Fruit fly (Drosophila melanogaster) whole organism, embryonic: ENCODE measurements around the gene CG42728.

Experiments used
- Atf6 ChIP-seq: fragments of 200-800 bp; sonication (Bioruptor generic); IDR thresholded peaks from 2 replicates; pipeline ENCODE4 v1.3.6; 2022; ENCODE audit warnings: missing biosample characterization, missing genetic modification characterization
- CG10654 ChIP-seq: fragments of 200-800 bp; sonication (Bioruptor generic); optimal IDR thresholded peaks from 2 replicates; lab custom pipeline; 2016; ENCODE audit warnings: missing biosample characterization, missing genetic modification characterization
- CG11093 ChIP-seq: fragments of 200-800 bp; sonication (Bioruptor generic); IDR thresholded peaks from 3 replicates; pipeline ENCODE4 v1.3.6; 2022; ENCODE audit warnings: missing biosample characterization, missing genetic modification characterization
- CG11696 ChIP-seq: fragments of 200-800 bp; sonication (Bioruptor generic); IDR thresholded peaks from 2 replicates; pipeline ENCODE4 v1.3.6; 2022; ENCODE audit warnings: missing biosample characterization, missing genetic modification characterization
- CG12299 ChIP-seq: fragments of 200-800 bp; sonication (Bioruptor generic); optimal IDR thresholded peaks from 2 replicates; lab custom pipeline; 2018; ENCODE audit warnings: missing biosample characterization, mild to moderate bottlenecking, missing genetic modification characterization
- CG1233 ChIP-seq: fragments of 200-800 bp; sonication (Bioruptor generic); optimal IDR thresholded peaks from 4 replicates; lab custom pipeline; 2018; ENCODE audit warnings: missing biosample characterization, mild to moderate bottlenecking, missing genetic modification characterization
- CG12942 ChIP-seq: fragments of 200-800 bp; sonication (Bioruptor generic); optimal IDR thresholded peaks from 3 replicates; lab custom pipeline; 2016; ENCODE audit warnings: missing biosample characterization, missing genetic modification characterization
- CG13296 ChIP-seq: fragments of 200-800 bp; sonication (Bioruptor generic); optimal IDR thresholded peaks from 3 replicates; lab custom pipeline; 2018; ENCODE audit warnings: missing biosample characterization, mild to moderate bottlenecking, missing genetic modification characterization
- CG13624 ChIP-seq: fragments of 200-800 bp; sonication (Bioruptor generic); optimal IDR thresholded peaks from 2 replicates; lab custom pipeline; 2016; ENCODE audit warnings: missing biosample characterization, missing genetic modification characterization
- CG17568 ChIP-seq: fragments of 200-800 bp; sonication (Bioruptor generic); optimal IDR thresholded peaks from 2 replicates; lab custom pipeline; 2018; ENCODE audit warnings: missing biosample characterization, mild to moderate bottlenecking, missing genetic modification characterization, moderate library complexity
- CG18262 ChIP-seq: fragments of 200-800 bp; optimal IDR thresholded peaks from 3 replicates; lab custom pipeline; 2019; ENCODE audit warnings: missing biosample characterization, mild to moderate bottlenecking, missing genetic modification characterization, moderate library complexity
- CG32532 ChIP-seq: fragments of 200-800 bp; sonication (Bioruptor generic); IDR thresholded peaks from 2 replicates; pipeline ENCODE4 v1.3.6; 2022; ENCODE audit warnings: missing biosample characterization, missing genetic modification characterization
- CG33557 ChIP-seq: fragments of 200-800 bp; sonication (Bioruptor generic); optimal IDR thresholded peaks from 2 replicates; lab custom pipeline; 2019; ENCODE audit warnings: missing biosample characterization, mild to moderate bottlenecking, missing genetic modification characterization, moderate library complexity
- CG34422 ChIP-seq: fragments of 200-800 bp; sonication (Bioruptor generic); IDR thresholded peaks from 3 replicates; pipeline ENCODE4 v1.3.6; 2022; ENCODE audit warnings: missing biosample characterization, missing genetic modification characterization
- CG4328 ChIP-seq: fragments of 200-800 bp; sonication (Bioruptor generic); optimal IDR thresholded peaks from 3 replicates; lab custom pipeline; 2017; ENCODE audit warnings: missing biosample characterization, missing genetic modification reagents, missing genetic modification characterization
- CG43689 ChIP-seq: fragments of 200-800 bp; sonication (Bioruptor generic); IDR thresholded peaks from 2 replicates; pipeline ENCODE4 v1.3.6; 2022; ENCODE audit warnings: missing biosample characterization, missing genetic modification characterization
- CG5180 ChIP-seq: fragments of 200-800 bp; sonication (Bioruptor generic); optimal IDR thresholded peaks from 3 replicates; lab custom pipeline; 2017; ENCODE audit warnings: missing biosample characterization, missing genetic modification characterization, mild to moderate bottlenecking, moderate library complexity, missing genetic modification reagents
- CG6254 ChIP-seq: fragments of 200-800 bp; sonication (Bioruptor generic); optimal IDR thresholded peaks from 3 replicates; lab custom pipeline; 2017; ENCODE audit warnings: mild to moderate bottlenecking, missing biosample characterization, missing genetic modification reagents, missing genetic modification characterization
- CG7372 ChIP-seq: fragments of 200-800 bp; sonication (Bioruptor generic); IDR thresholded peaks from 2 replicates; pipeline ENCODE4 v1.3.6; 2022; ENCODE audit warnings: missing biosample characterization, missing genetic modification characterization
- CG8290 ChIP-seq, 3 experiments: fragments of 200-800 bp; sonication (Bioruptor generic); optimal IDR thresholded peaks; 2 replicates each; lab custom pipeline; 2016 to 2019; ENCODE audit warnings: missing biosample characterization in 3 of 3, missing genetic modification characterization in 3 of 3, mild to moderate bottlenecking in 2 of 3, moderate library complexity in 1 of 3
- CG8765 ChIP-seq: fragments of 200-800 bp; sonication (Bioruptor generic); IDR thresholded peaks from 2 replicates; pipeline ENCODE4 v1.3.6; 2022; ENCODE audit warnings: missing biosample characterization, missing genetic modification characterization
- CG9932 ChIP-seq: fragments of 200-800 bp; sonication (Bioruptor generic); IDR thresholded peaks from 2 replicates; pipeline ENCODE4 v1.3.6; 2022; ENCODE audit warnings: missing biosample characterization, missing genetic modification characterization
- Eip74EF ChIP-seq, 2 experiments: fragments of 200-800 bp in 1 of 2; fragments of >200 bp in 1 of 2; sonication (Bioruptor generic) in 1 of 2; optimal IDR thresholded peaks; 2 replicates each; lab custom pipeline; 2017 to 2019; ENCODE audit warnings: missing biosample characterization in 2 of 2, missing genetic modification characterization in 2 of 2, mild to moderate bottlenecking in 1 of 2, moderate library complexity in 1 of 2
- HLH4C ChIP-seq: fragments of 200-800 bp; sonication (Bioruptor generic); IDR thresholded peaks from 3 replicates; pipeline ENCODE4 v1.3.6; 2022; ENCODE audit warnings: missing biosample characterization, missing genetic modification characterization; ENCODE audit not compliant: partially characterized antibody
- HLHmδ ChIP-seq: fragments of 200-800 bp; sonication (Bioruptor generic); optimal IDR thresholded peaks from 2 replicates; lab custom pipeline; 2018; ENCODE audit warnings: missing biosample characterization, mild to moderate bottlenecking, missing genetic modification characterization, moderate library complexity
- Hmx ChIP-seq: fragments of 200-800 bp; sonication (Bioruptor generic); optimal IDR thresholded peaks from 2 replicates; lab custom pipeline; 2016; ENCODE audit warnings: missing biosample characterization, missing genetic modification characterization
- NC2α ChIP-seq: fragments of 200-800 bp; sonication (Bioruptor generic); optimal IDR thresholded peaks from 2 replicates; lab custom pipeline; 2016; ENCODE audit warnings: missing biosample characterization, missing genetic modification characterization
- NC2β ChIP-seq: fragments of 200-800 bp; sonication (Bioruptor generic); optimal IDR thresholded peaks from 2 replicates; lab custom pipeline; 2016; ENCODE audit warnings: missing biosample characterization, missing genetic modification characterization
- Nf-YB ChIP-seq: fragments of 200-800 bp; sonication (Bioruptor generic); optimal IDR thresholded peaks from 3 replicates; lab custom pipeline; 2019; ENCODE audit warnings: missing biosample characterization, mild to moderate bottlenecking, missing genetic modification characterization, moderate library complexity
- Nf-YC ChIP-seq: fragments of 200-800 bp; optimal IDR thresholded peaks from 3 replicates; lab custom pipeline; 2019; ENCODE audit warnings: missing biosample characterization, mild to moderate bottlenecking, missing genetic modification characterization, moderate library complexity
- Opbp ChIP-seq: fragments of 200-800 bp; sonication (Bioruptor generic); IDR thresholded peaks from 3 replicates; pipeline ENCODE4 v1.3.6; 2022; ENCODE audit warnings: missing biosample characterization, missing genetic modification characterization; ENCODE audit not compliant: partially characterized antibody
- Rx ChIP-seq: fragments of 200-800 bp; sonication (Bioruptor generic); IDR thresholded peaks from 2 replicates; pipeline ENCODE4 v1.3.6; 2022; ENCODE audit warnings: missing biosample characterization, missing genetic modification characterization
- br ChIP-seq: fragments of >200 bp; optimal IDR thresholded peaks from 2 replicates; lab custom pipeline; 2017
- btn ChIP-seq: fragments of 200-800 bp; sonication (Bioruptor generic); optimal IDR thresholded peaks from 2 replicates; lab custom pipeline; 2016; ENCODE audit warnings: missing biosample characterization, missing genetic modification characterization
- danr ChIP-seq: fragments of 200-800 bp; sonication (Bioruptor generic); IDR thresholded peaks from 2 replicates; pipeline ENCODE4 v1.3.6; 2022; ENCODE audit warnings: missing biosample characterization, missing genetic modification characterization
- dm ChIP-seq: fragments of 200-800 bp; sonication (Bioruptor generic); optimal IDR thresholded peaks from 3 replicates; lab custom pipeline; 2016; ENCODE audit warnings: missing biosample characterization, missing genetic modification characterization
- emc ChIP-seq: fragments of 200-800 bp; sonication (Bioruptor generic); optimal IDR thresholded peaks from 2 replicates; lab custom pipeline; 2016; ENCODE audit warnings: missing biosample characterization, missing genetic modification characterization
- esg ChIP-seq: fragments of 200-800 bp; sonication (Bioruptor generic); conservative IDR thresholded peaks from 2 replicates; pipeline ENCODE4 v1.3.6; 2022; ENCODE audit warnings: missing biosample characterization, missing genetic modification characterization
- ftz-f1 ChIP-seq: fragments of 200-800 bp; sonication (Bioruptor generic); optimal IDR thresholded peaks from 2 replicates; lab custom pipeline; 2016; ENCODE audit warnings: missing biosample characterization, missing genetic modification characterization
- gem ChIP-seq: fragments of 200-800 bp; sonication (Bioruptor generic); optimal IDR thresholded peaks from 2 replicates; lab custom pipeline; 2019; ENCODE audit warnings: missing biosample characterization, mild to moderate bottlenecking, missing genetic modification characterization, moderate library complexity
- gsb-n ChIP-seq: fragments of 200-800 bp; sonication (Bioruptor generic); optimal IDR thresholded peaks from 3 replicates; lab custom pipeline; 2018; ENCODE audit warnings: missing biosample characterization, mild to moderate bottlenecking, missing genetic modification characterization
- klu ChIP-seq: fragments of 200-800 bp; sonication (Bioruptor generic); IDR thresholded peaks from 2 replicates; pipeline ENCODE4 v1.3.6; 2022; ENCODE audit warnings: missing biosample characterization, missing genetic modification characterization
- nmo ChIP-seq: fragments of 200-800 bp; sonication (Bioruptor generic); optimal IDR thresholded peaks from 2 replicates; lab custom pipeline; 2018; ENCODE audit warnings: missing biosample characterization, mild to moderate bottlenecking, missing genetic modification characterization, moderate library complexity
- onecut ChIP-seq: fragments of 200-800 bp; sonication (Bioruptor generic); IDR thresholded peaks from 2 replicates; pipeline ENCODE4 v1.3.6; 2022; ENCODE audit warnings: missing biosample characterization, missing genetic modification characterization
- p53 ChIP-seq: fragments of 200-800 bp; sonication (Bioruptor generic); optimal IDR thresholded peaks from 2 replicates; lab custom pipeline; 2016; ENCODE audit warnings: missing biosample characterization, missing genetic modification characterization
- sr ChIP-seq: fragments of 200-800 bp; sonication (Bioruptor generic); IDR thresholded peaks from 3 replicates; pipeline ENCODE4 v1.3.6; 2022; ENCODE audit warnings: missing biosample characterization, missing genetic modification characterization
- vnd ChIP-seq: fragments of 200-800 bp; sonication (Bioruptor generic); IDR thresholded peaks from 3 replicates; pipeline ENCODE4 v1.3.6; 2022; ENCODE audit warnings: missing biosample characterization, missing genetic modification characterization; ENCODE audit not compliant: partially characterized antibody
- wor ChIP-seq: fragments of 200-800 bp; sonication (Bioruptor generic); IDR thresholded peaks from 2 replicates; pipeline ENCODE4 v1.3.6; 2022; ENCODE audit warnings: missing biosample characterization, missing genetic modification characterization
- zen ChIP-seq: fragments of 200-800 bp; sonication (Bioruptor generic); optimal IDR thresholded peaks from 3 replicates; lab custom pipeline; 2018; ENCODE audit warnings: missing biosample characterization, mild to moderate bottlenecking, missing genetic modification characterization, moderate library complexity

The CG42728 gene

dm6 chr3L:15533402-15534129 is 5.6 kb upstream of the CG42728 start (continued):
- peak; percentile 30 for TF ChIP-seq CG18262 (tag; lab: Kevin White, UChicago)
- no peak for TF ChIP-seq Hmx (GFP tag; lab: Kevin White, UChicago)
- TF ChIP-seq vnd (GFP tag; lab: Robert Waterston, UW): no peak
- TF ChIP-seq sr (GFP tag; lab: Robert Waterston, UW): no peak
- TF ChIP-seq zen (tag; lab: Kevin White, UChicago): peak; percentile 1
- TF ChIP-seq wor (GFP tag; lab: Robert Waterston, UW): no peak
- TF ChIP-seq Nf-YC (tag; lab: Kevin White, UChicago): no peak
- TF ChIP-seq CG13296 (GFP tag; lab: Kevin White, UChicago): no peak
- peak; percentile 28; the same call in 1 of the 2 replicates for TF ChIP-seq CG11696
- peak; percentile 32 for TF ChIP-seq nmo (GFP tag; lab: Kevin White, UChicago)
- no peak for TF ChIP-seq CG6254 (GFP tag; lab: Kevin White, UChicago)
- TF ChIP-seq CG12942 (GFP tag; lab: Kevin White, UChicago): no peak
- TF ChIP-seq NC2α: no peak
- peak; percentile 1 for TF ChIP-seq CG13624
- TF ChIP-seq NC2β (GFP tag; lab: Kevin White, UChicago): no peak
- no peak for TF ChIP-seq CG7372 (GFP tag; lab: Robert Waterston, UW)
- TF ChIP-seq dm (GFP tag; lab: Kevin White, UChicago): no peak
- peak; percentile 45 for TF ChIP-seq gem (tag; lab: Kevin White, UChicago)
- TF ChIP-seq danr (GFP tag; lab: Robert Waterston, UW): no peak
- TF ChIP-seq gsb-n (tag; lab: Kevin White, UChicago): peak; percentile 59
- TF ChIP-seq esg (GFP tag; lab: Robert Waterston, UW): peak; percentile 18; the same call in 1 of the 2 replicates
- no peak for TF ChIP-seq Opbp
- no peak for TF ChIP-seq Nf-YB (GFP tag; lab: Kevin White, UChicago)
- TF ChIP-seq btn (GFP tag; lab: Kevin White, UChicago): peak; percentile 37
- TF ChIP-seq CG8765 (GFP tag; lab: Robert Waterston, UW): no peak
- 0 out of 3 replicates have a peak, but pooled peaks have one; percentile 24 for TF ChIP-seq CG34422 (GFP tag; lab: Robert Waterston, UW)
- TF ChIP-seq Atf6: no peak
- no peak for TF ChIP-seq onecut (GFP tag; lab: Robert Waterston, UW)
- TF ChIP-seq CG11093: 0 out of 3 replicates have a peak, but pooled peaks have one; percentile 6
- peak; percentile 11 for TF ChIP-seq CG17568 (GFP tag; lab: Kevin White, UChicago)
- no peak for TF ChIP-seq HLHmδ (GFP tag; lab: Kevin White, UChicago)
- TF ChIP-seq klu (GFP tag; lab: Robert Waterston, UW): no peak
- peak; percentile 34 for TF ChIP-seq CG33557 (GFP tag; lab: Kevin White, UChicago)
- no peak for TF ChIP-seq emc (GFP tag; lab: Kevin White, UChicago)
- no peak for TF ChIP-seq ftz-f1 (GFP tag; lab: Kevin White, UChicago)
- TF ChIP-seq Rx: peak; percentile 35
- peak; percentile 12 for TF ChIP-seq CG4328 (GFP tag; lab: Kevin White, UChicago)
- no peak for TF ChIP-seq CG43689 (GFP tag; lab: Robert Waterston, UW)
- no peak for TF ChIP-seq HLH4C (GFP tag; lab: Robert Waterston, UW)
- no peak for TF ChIP-seq p53 (GFP tag; lab: Kevin White, UChicago)
- no peak for TF ChIP-seq CG8290 (GFP tag; optimal IDR thresholded peaks at IDR 0.05; lab: Kevin White, UChicago)
- peak in 1 of 2 experiments; percentile 40 for TF ChIP-seq CG8290 (tag; optimal IDR thresholded peaks at IDR 0.05; lab: Kevin White, UChicago)
- peak in 1 of 2 experiments; percentile 49 for TF ChIP-seq Eip74EF (GFP tag; optimal IDR thresholded peaks at IDR 0.05; lab: Kevin White, UChicago)
- no peak for TF ChIP-seq CG10654 (GFP tag; lab: Kevin White, UChicago)
- TF ChIP-seq CG5180 (GFP tag; lab: Kevin White, UChicago): peak; percentile 35
- TF ChIP-seq CG9932 (GFP tag; lab: Robert Waterston, UW): peak; percentile 46
- no peak for TF ChIP-seq CG1233 (GFP tag; lab: Kevin White, UChicago)
- no peak for TF ChIP-seq br
- TF ChIP-seq CG32532 (GFP tag; lab: Robert Waterston, UW): no peak; the same call in 1 of the 2 replicates
- TF ChIP-seq CG12299: no peak
